Worm (Caenorhabditis elegans) whole organism, young adult: ENCODE results near the gene imp-2.

Experiments used
- B0019.2 ChIP-seq: fragments of 200-800 bp; sonication (Bioruptor generic); conservative IDR thresholded peaks from 2 replicates; pipeline ENCODE4 v1.3.6; 2022; ENCODE audit warnings: missing genetic modification reagents, missing genetic modification characterization, missing compliant biosample characterization
- F49E8.2 ChIP-seq: sonication (generic microtip); optimal IDR thresholded peaks from 3 replicates; lab custom pipeline; 2017; ENCODE audit warnings: missing genetic modification characterization, mild to moderate bottlenecking, missing compliant biosample characterization, antibody characterized with exemption, moderate library complexity; ENCODE audit not compliant: insufficient read depth
- K11D2.4 ChIP-seq: fragments of 200-800 bp; sonication (Bioruptor generic); IDR thresholded peaks from 2 replicates; pipeline ENCODE4 v1.3.6; 2022; ENCODE audit warnings: missing genetic modification reagents, missing genetic modification characterization, missing compliant biosample characterization
- ama-1 ChIP-seq, 3 experiments: fragments of 150-350 bp in 1 of 3; sonication (generic microtip) in 2 of 3; optimal IDR thresholded peaks; 2 replicates each; lab custom pipeline; 2014 to 2018; ENCODE audit warnings: missing biosample characterization in 2 of 3, missing genetic modification characterization in 2 of 3, missing genetic modification reagents in 2 of 3
- attf-3 ChIP-seq: fragments of 200-800 bp; sonication (Bioruptor generic); conservative IDR thresholded peaks from 2 replicates; pipeline ENCODE4 v1.3.6; 2022; ENCODE audit warnings: missing genetic modification reagents, missing genetic modification characterization, missing compliant biosample characterization
- cebp-1 ChIP-seq, 2 experiments: fragments of 200-800 bp in 1 of 2; sonication (Bioruptor generic) in 1 of 2; sonication (generic microtip) in 1 of 2; IDR thresholded peaks in 1 of 2; optimal IDR thresholded peaks in 1 of 2; 2 replicates each; pipeline versions ENCODE4 v1.3.6 to Lab custom; 2017 to 2022; ENCODE audit warnings: missing compliant biosample characterization in 2 of 2, missing genetic modification characterization in 2 of 2, mild to moderate bottlenecking in 1 of 2, missing genetic modification reagents in 1 of 2, moderate library complexity in 1 of 2
- ceh-58 ChIP-seq: fragments of 200-800 bp; sonication (Bioruptor generic); IDR thresholded peaks from 2 replicates; pipeline ENCODE4 v1.3.6; 2022; ENCODE audit warnings: missing genetic modification characterization, missing compliant biosample characterization
- hmg-1.2 ChIP-seq: fragments of 200-800 bp; sonication (Bioruptor generic); IDR thresholded peaks from 2 replicates; pipeline ENCODE4 v1.3.6; 2022; ENCODE audit warnings: missing genetic modification reagents, missing genetic modification characterization, missing compliant biosample characterization
- nhr-179 ChIP-seq: sonication (generic microtip); optimal IDR thresholded peaks from 2 replicates; lab custom pipeline; 2016; ENCODE audit warnings: mild to moderate bottlenecking, missing genetic modification characterization, missing compliant biosample characterization
- snpc-1.3 ChIP-seq: sonication (generic microtip); optimal IDR thresholded peaks from 2 replicates; lab custom pipeline; 2017; ENCODE audit warnings: missing genetic modification characterization, mild to moderate bottlenecking, missing compliant biosample characterization, antibody characterized with exemption, moderate library complexity, missing genotype, missing genetic modification reagents; ENCODE audit not compliant: insufficient read depth
- unc-62 ChIP-seq: fragments of 150-350 bp; optimal IDR thresholded peaks from 2 replicates; lab custom pipeline; 2014; ENCODE audit warnings: missing biosample characterization, missing genetic modification reagents, missing genetic modification characterization
- zim-3 ChIP-seq: sonication (generic microtip); optimal IDR thresholded peaks from 2 replicates; lab custom pipeline; 2017; ENCODE audit warnings: mild to moderate bottlenecking, missing genetic modification characterization, moderate library complexity, missing compliant biosample characterization
- ztf-28 ChIP-seq: fragments of 200-800 bp; sonication (Bioruptor generic); IDR thresholded peaks from 2 replicates; pipeline ENCODE4 v1.3.6; 2022; ENCODE audit warnings: missing genetic modification reagents, missing genetic modification characterization, missing compliant biosample characterization

DNA sequence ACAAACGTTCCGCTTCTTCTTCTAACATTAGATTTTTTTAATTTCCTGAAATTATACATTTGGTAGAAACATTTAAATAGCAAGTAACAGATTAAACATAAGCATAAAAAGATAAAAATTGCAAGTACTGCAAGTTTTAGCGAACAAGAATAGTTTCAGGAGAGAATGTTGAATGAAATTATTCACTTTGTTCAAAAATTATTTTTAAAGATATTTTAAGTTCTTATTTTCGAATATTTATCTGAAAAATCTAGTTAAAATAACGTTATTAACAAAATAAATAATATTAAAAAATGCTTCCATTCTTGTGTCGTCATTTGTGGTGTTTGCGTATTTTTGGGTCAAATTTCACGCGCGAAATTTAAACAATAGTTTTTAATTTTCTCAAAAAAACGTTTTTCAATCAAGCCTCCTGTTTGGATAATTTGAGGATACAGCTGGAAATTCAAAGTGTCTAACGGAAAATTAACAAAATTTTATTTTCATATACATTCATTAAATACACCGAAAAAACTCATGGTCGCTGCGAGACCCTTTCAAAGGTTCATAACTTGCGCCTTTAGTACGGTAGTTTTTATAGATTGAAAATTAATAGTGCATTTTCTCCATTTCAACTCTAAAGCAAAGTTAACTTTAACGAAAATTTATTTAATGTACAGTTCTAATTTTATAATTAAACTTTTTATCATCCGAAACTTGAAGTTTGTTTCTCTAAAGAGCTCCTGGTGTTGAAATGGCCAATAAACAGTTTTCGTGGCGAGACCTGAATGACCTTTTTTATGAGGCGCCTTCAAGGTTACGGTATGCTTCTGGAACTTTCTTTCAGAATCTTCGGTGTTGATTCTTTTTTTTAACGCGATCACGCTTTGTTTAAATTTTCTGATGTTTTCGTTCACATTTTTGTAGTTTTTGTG lies 23.9 kb upstream of the imp-2 start, which contains the start of gene skih-2:
- no peak for TF ChIP-seq unc-62 (GFP tag; lab: Kevin White, UChicago)
- TF ChIP-seq nhr-179 (tag; lab: Kevin White, UChicago), result no peak
- no peak for TF ChIP-seq ceh-58
- TF ChIP-seq snpc-1.3 (tag; lab: Kevin White, UChicago), result no peak
- TF ChIP-seq ztf-28, result no peak
- no peak for TF ChIP-seq zim-3 (tag; lab: Kevin White, UChicago)
- no peak for TF ChIP-seq hmg-1.2 (GFP tag; lab: Robert Waterston, UW)
- TF ChIP-seq K11D2.4 (GFP tag; lab: Robert Waterston, UW), result no peak
- peak; percentile 66 for TF ChIP-seq F49E8.2 (tag; lab: Kevin White, UChicago)
- TF ChIP-seq attf-3, result no peak
- no peak for TF ChIP-seq B0019.2 (GFP tag; lab: Robert Waterston, UW)
- TF ChIP-seq ama-1 (optimal IDR thresholded peaks at IDR 0.05; lab: Kevin White, UChicago), result no peak
- TF ChIP-seq ama-1 (GFP tag; optimal IDR thresholded peaks at IDR 0.05; lab: Kevin White, UChicago), result no peak
- no peak for TF ChIP-seq cebp-1 (GFP tag; IDR thresholded peaks at IDR 0.05; lab: Robert Waterston, UW)
- TF ChIP-seq cebp-1 (tag; optimal IDR thresholded peaks at IDR 0.05; lab: Kevin White, UChicago), result no peak
